Fruit fly (Drosophila melanogaster) whole organism, pupa: Measurements from ENCODE around the gene CG31835.

Source experiments
- CG14655 ChIP-seq: fragments of 200-800 bp; sonication (Bioruptor generic); optimal IDR thresholded peaks from 3 replicates; lab custom pipeline; 2017; ENCODE audit warnings: mild to moderate bottlenecking, missing biosample characterization, missing genetic modification reagents, missing genetic modification characterization
- CG17806 ChIP-seq: fragments of 200-800 bp; sonication (Bioruptor generic); optimal IDR thresholded peaks from 2 replicates; lab custom pipeline; 2018; ENCODE audit warnings: missing biosample characterization, mild to moderate bottlenecking, missing genetic modification characterization, moderate library complexity
- CG34367 ChIP-seq: fragments of 200-800 bp; sonication (Bioruptor generic); optimal IDR thresholded peaks from 2 replicates; lab custom pipeline; 2018; ENCODE audit warnings: missing biosample characterization, mild to moderate bottlenecking, missing genetic modification characterization
- CG4496 ChIP-seq: fragments of 200-800 bp; sonication (Bioruptor generic); IDR thresholded peaks from 3 replicates; pipeline ENCODE4 v1.3.6; 2022; ENCODE audit warnings: missing biosample characterization, missing genetic modification characterization
- CG8159 ChIP-seq: fragments of 200-800 bp; sonication (Bioruptor generic); optimal IDR thresholded peaks from 3 replicates; lab custom pipeline; 2018; ENCODE audit warnings: missing biosample characterization, mild to moderate bottlenecking, missing genetic modification characterization, moderate library complexity
- D1 ChIP-seq: fragments of 200-800 bp; sonication (Bioruptor generic); optimal IDR thresholded peaks from 2 replicates; lab custom pipeline; 2018; ENCODE audit warnings: missing biosample characterization, mild to moderate bottlenecking, missing genetic modification characterization, moderate library complexity
- EcR ChIP-seq: fragments of 200-800 bp; sonication (Bioruptor generic); optimal IDR thresholded peaks from 3 replicates; lab custom pipeline; 2019; ENCODE audit warnings: missing biosample characterization, missing genetic modification characterization, mild to moderate bottlenecking, moderate library complexity, missing genetic modification reagents
- Pif1B ChIP-seq: fragments of 200-800 bp; sonication (Bioruptor generic); optimal IDR thresholded peaks from 3 replicates; lab custom pipeline; 2016; ENCODE audit warnings: missing biosample characterization, missing genetic modification characterization
- Snoo ChIP-seq: fragments of 200-800 bp; sonication (Bioruptor generic); optimal IDR thresholded peaks from 3 replicates; lab custom pipeline; 2017; ENCODE audit warnings: missing biosample characterization, mild to moderate bottlenecking, missing genetic modification characterization, inconsistent platforms

- TF ChIP-seq CG34367 (tag; lab: Kevin White, UChicago) (no peak), CG4496 (GFP tag; lab: Robert Waterston, UW) (no peak), D1 (no peak), Snoo (tag; lab: Kevin White, UChicago) (no peak), CG17806 (no peak), CG8159 (tag; lab: Kevin White, UChicago) (no peak), EcR (GFP tag; lab: Kevin White, UChicago) (no peak), Pif1B (GFP tag; lab: Kevin White, UChicago) (no peak), CG14655 (GFP tag; lab: Kevin White, UChicago) (no peak)
These were observed 8.5 kb downstream of the CG31835 start, which contains the start of gene CG42681 for dm6 chr2L:14744121-14744520.
